Fruit fly (Drosophila melanogaster) whole organism, prepupa: ENCODE results near the gene Snx21.

Experiments used
- Blimp-1 ChIP-seq: fragments of 200-800 bp; sonication (Bioruptor generic); optimal IDR thresholded peaks from 3 replicates; lab custom pipeline; 2017; ENCODE audit warnings: missing biosample characterization, missing genetic modification characterization, mild to moderate bottlenecking, moderate library complexity, missing genetic modification reagents
- CG10631 ChIP-seq: fragments of 200-800 bp; sonication (Bioruptor generic); optimal IDR thresholded peaks from 2 replicates; lab custom pipeline; 2016; ENCODE audit warnings: missing biosample characterization, missing genetic modification characterization
- CG10669 ChIP-seq: fragments of 200-800 bp; sonication (Bioruptor generic); optimal IDR thresholded peaks from 3 replicates; lab custom pipeline; 2018; ENCODE audit warnings: missing biosample characterization, mild to moderate bottlenecking, missing genetic modification characterization, moderate library complexity
- CG11294 ChIP-seq: fragments of 200-800 bp; sonication (Bioruptor generic); IDR thresholded peaks from 2 replicates; pipeline ENCODE4 v1.3.6; 2022; ENCODE audit warnings: missing biosample characterization, missing genetic modification characterization
- CG11762 ChIP-seq: fragments of 200-800 bp; sonication (Bioruptor generic); optimal IDR thresholded peaks from 3 replicates; lab custom pipeline; 2016; ENCODE audit warnings: missing biosample characterization, missing genetic modification characterization; ENCODE audit not compliant: insufficient read depth
- CG15336 ChIP-seq: fragments of 200-800 bp; sonication (Bioruptor generic); IDR thresholded peaks from 2 replicates; pipeline ENCODE4 v1.3.6; 2022; ENCODE audit warnings: missing biosample characterization, missing genetic modification characterization
- CG1621 ChIP-seq: fragments of 200-800 bp; sonication (Bioruptor generic); optimal IDR thresholded peaks from 3 replicates; lab custom pipeline; 2018; ENCODE audit warnings: missing biosample characterization, mild to moderate bottlenecking, missing genetic modification characterization
- CG16779 ChIP-seq: fragments of 200-800 bp; sonication (Bioruptor generic); optimal IDR thresholded peaks from 3 replicates; lab custom pipeline; 2017; ENCODE audit warnings: missing biosample characterization, mild to moderate bottlenecking, missing genetic modification characterization
- CG3032 ChIP-seq: fragments of 200-800 bp; optimal IDR thresholded peaks from 2 replicates; lab custom pipeline; 2019; ENCODE audit warnings: missing biosample characterization, mild to moderate bottlenecking, missing genetic modification characterization, moderate library complexity
- CG31627 ChIP-seq: fragments of 200-800 bp; sonication (Bioruptor generic); optimal IDR thresholded peaks from 3 replicates; lab custom pipeline; 2016; ENCODE audit warnings: missing biosample characterization, missing genetic modification characterization
- CG32006 ChIP-seq: fragments of 200-800 bp; sonication (Bioruptor generic); optimal IDR thresholded peaks from 3 replicates; lab custom pipeline; 2017; ENCODE audit warnings: missing biosample characterization, mild to moderate bottlenecking, missing genetic modification characterization
- CG34406 ChIP-seq: fragments of 200-800 bp; sonication (Bioruptor generic); optimal IDR thresholded peaks from 3 replicates; lab custom pipeline; 2016; ENCODE audit warnings: missing biosample characterization, missing genetic modification characterization
- CG3919 ChIP-seq: fragments of 200-800 bp; sonication (Bioruptor generic); optimal IDR thresholded peaks from 3 replicates; lab custom pipeline; 2016; ENCODE audit warnings: missing biosample characterization, missing genetic modification characterization
- CG4318 ChIP-seq: fragments of 200-800 bp; sonication (Bioruptor generic); optimal IDR thresholded peaks from 3 replicates; lab custom pipeline; 2017; ENCODE audit warnings: missing biosample characterization, mild to moderate bottlenecking, missing genetic modification characterization
- CG6163 ChIP-seq: fragments of 200-800 bp; sonication (Bioruptor generic); IDR thresholded peaks from 3 replicates; pipeline ENCODE4 v1.3.6; 2022; ENCODE audit warnings: missing biosample characterization, missing genetic modification characterization
- CG6276 ChIP-seq: fragments of 200-800 bp; sonication (Bioruptor generic); optimal IDR thresholded peaks from 2 replicates; lab custom pipeline; 2017; ENCODE audit warnings: missing biosample characterization, mild to moderate bottlenecking, missing genetic modification characterization
- CG6792 ChIP-seq: fragments of 200-800 bp; sonication (Bioruptor generic); optimal IDR thresholded peaks from 3 replicates; lab custom pipeline; 2016; ENCODE audit warnings: missing biosample characterization, missing genetic modification characterization
- CG6854 ChIP-seq: fragments of 200-800 bp; sonication (Bioruptor generic); optimal IDR thresholded peaks from 2 replicates; lab custom pipeline; 2017; ENCODE audit warnings: missing biosample characterization, mild to moderate bottlenecking, missing genetic modification characterization
- CG7368 ChIP-seq: fragments of 200-800 bp; sonication (Bioruptor generic); optimal IDR thresholded peaks from 3 replicates; lab custom pipeline; 2016; ENCODE audit warnings: missing biosample characterization, missing genetic modification characterization
- CG8119 ChIP-seq: fragments of 200-800 bp; sonication (Bioruptor generic); IDR thresholded peaks from 3 replicates; pipeline ENCODE4 v1.3.6; 2022; ENCODE audit warnings: missing biosample characterization, missing genetic modification characterization
- CG8319 ChIP-seq: fragments of 200-800 bp; sonication (Bioruptor generic); optimal IDR thresholded peaks from 3 replicates; lab custom pipeline; 2016; ENCODE audit warnings: missing biosample characterization, missing genetic modification characterization
- CG9139 ChIP-seq: fragments of 200-800 bp; sonication (Bioruptor generic); optimal IDR thresholded peaks from 3 replicates; lab custom pipeline; 2017; ENCODE audit warnings: missing biosample characterization, mild to moderate bottlenecking, missing genetic modification characterization
- Eip75B ChIP-seq: fragments of 200-800 bp; sonication (Bioruptor generic); optimal IDR thresholded peaks from 3 replicates; lab custom pipeline; 2016; ENCODE audit warnings: missing biosample characterization, missing genetic modification characterization
- Ets96B ChIP-seq: fragments of 200-800 bp; optimal IDR thresholded peaks from 2 replicates; lab custom pipeline; 2019; ENCODE audit warnings: missing biosample characterization, mild to moderate bottlenecking, missing genetic modification characterization, moderate library complexity
- Hr38 ChIP-seq: sonication (Bioruptor generic); optimal IDR thresholded peaks from 2 replicates; lab custom pipeline; 2016; ENCODE audit warnings: missing biosample characterization, missing genetic modification characterization
- Hr39 ChIP-seq: fragments of 200-800 bp; sonication (Bioruptor generic); optimal IDR thresholded peaks from 2 replicates; lab custom pipeline; 2016; ENCODE audit warnings: missing biosample characterization, missing genetic modification characterization
- Hr4 ChIP-seq: fragments of 200-800 bp; sonication (Bioruptor generic); optimal IDR thresholded peaks from 3 replicates; lab custom pipeline; 2016; ENCODE audit warnings: missing biosample characterization, missing genetic modification characterization
- Lpt ChIP-seq: fragments of 200-800 bp; sonication (Bioruptor generic); optimal IDR thresholded peaks from 3 replicates; lab custom pipeline; 2016; ENCODE audit warnings: missing biosample characterization, missing genetic modification characterization
- OdsH ChIP-seq: fragments of 200-800 bp; sonication (Bioruptor generic); optimal IDR thresholded peaks from 3 replicates; lab custom pipeline; 2016; ENCODE audit warnings: missing biosample characterization, missing genetic modification characterization
- Smox ChIP-seq: fragments of 200-800 bp; sonication (Bioruptor generic); optimal IDR thresholded peaks from 3 replicates; lab custom pipeline; 2016; ENCODE audit warnings: missing biosample characterization, missing genetic modification characterization
- Sox14 ChIP-seq: fragments of 200-800 bp; sonication (Bioruptor generic); optimal IDR thresholded peaks from 3 replicates; lab custom pipeline; 2016; ENCODE audit warnings: missing biosample characterization, missing genetic modification characterization
- Sox15 ChIP-seq: fragments of 200-800 bp; sonication (Bioruptor generic); optimal IDR thresholded peaks from 3 replicates; lab custom pipeline; 2016; ENCODE audit warnings: missing biosample characterization, missing genetic modification characterization
- achi ChIP-seq: fragments of 200-800 bp; sonication (Bioruptor generic); optimal IDR thresholded peaks from 3 replicates; lab custom pipeline; 2016; ENCODE audit warnings: missing biosample characterization, missing genetic modification characterization
- acj6 ChIP-seq: fragments of 200-800 bp; sonication (Bioruptor generic); optimal IDR thresholded peaks from 3 replicates; lab custom pipeline; 2016; ENCODE audit warnings: missing biosample characterization, missing genetic modification characterization
- cyc ChIP-seq: fragments of 200-800 bp; sonication (Bioruptor generic); optimal IDR thresholded peaks from 3 replicates; lab custom pipeline; 2016; ENCODE audit warnings: missing biosample characterization, missing genetic modification characterization
- dac ChIP-seq: fragments of 200-800 bp; sonication (Bioruptor generic); optimal IDR thresholded peaks from 2 replicates; lab custom pipeline; 2017; ENCODE audit warnings: missing biosample characterization, mild to moderate bottlenecking, missing genetic modification characterization
- dsx ChIP-seq: fragments of 200-800 bp; optimal IDR thresholded peaks from 3 replicates; lab custom pipeline; 2019; ENCODE audit warnings: missing biosample characterization, mild to moderate bottlenecking, missing genetic modification characterization, moderate library complexity; ENCODE audit not compliant: poor library complexity, severe bottlenecking
- eg ChIP-seq: fragments of 200-800 bp; sonication (Bioruptor generic); IDR thresholded peaks from 3 replicates; pipeline ENCODE4 v1.3.6; 2022; ENCODE audit warnings: missing biosample characterization, missing genetic modification characterization
- esn ChIP-seq: fragments of 200-800 bp; sonication (Bioruptor generic); optimal IDR thresholded peaks from 2 replicates; lab custom pipeline; 2016; ENCODE audit warnings: missing biosample characterization, mild to moderate bottlenecking, missing genetic modification characterization, moderate library complexity
- fd59A ChIP-seq: fragments of 200-800 bp; sonication (Bioruptor generic); optimal IDR thresholded peaks from 2 replicates; lab custom pipeline; 2017; ENCODE audit warnings: missing biosample characterization, mild to moderate bottlenecking, missing genetic modification characterization, missing genetic modification reagents
- fd85E ChIP-seq: fragments of 200-800 bp; sonication (Bioruptor generic); optimal IDR thresholded peaks from 3 replicates; lab custom pipeline; 2016; ENCODE audit warnings: missing biosample characterization, missing genetic modification characterization
- fkh ChIP-seq: fragments of 200-800 bp; sonication (Bioruptor generic); optimal IDR thresholded peaks from 3 replicates; lab custom pipeline; 2017; ENCODE audit warnings: missing biosample characterization, mild to moderate bottlenecking, missing genetic modification characterization, moderate library complexity
- lz ChIP-seq: fragments of 200-800 bp; sonication (Bioruptor generic); optimal IDR thresholded peaks from 3 replicates; lab custom pipeline; 2016; ENCODE audit warnings: missing biosample characterization, missing genetic modification characterization
- net ChIP-seq: fragments of 200-800 bp; sonication (Bioruptor generic); optimal IDR thresholded peaks from 3 replicates; lab custom pipeline; 2016; ENCODE audit warnings: missing biosample characterization, missing genetic modification characterization
- pdm3 ChIP-seq: fragments of 200-800 bp; sonication (Bioruptor generic); optimal IDR thresholded peaks from 3 replicates; lab custom pipeline; 2016; ENCODE audit warnings: missing biosample characterization, missing genetic modification characterization
- salr ChIP-seq, 2 experiments: fragments of 200-800 bp; sonication (Bioruptor generic); optimal IDR thresholded peaks; 3 replicates each; lab custom pipeline; 2016 to 2018; ENCODE audit warnings: missing biosample characterization in 2 of 2, missing genetic modification characterization in 2 of 2, mild to moderate bottlenecking in 1 of 2
- spab ChIP-seq: fragments of 200-800 bp; sonication (Bioruptor generic); optimal IDR thresholded peaks from 2 replicates; lab custom pipeline; 2017; ENCODE audit warnings: missing biosample characterization, mild to moderate bottlenecking, missing genetic modification characterization, missing genetic modification reagents
- ss ChIP-seq, 2 experiments: fragments of 200-800 bp; sonication (Bioruptor generic); optimal IDR thresholded peaks; 2 replicates in 1 of 2; 3 replicates in 1 of 2; lab custom pipeline; 2017 to 2018; ENCODE audit warnings: mild to moderate bottlenecking in 2 of 2, missing biosample characterization in 2 of 2, missing genetic modification characterization in 2 of 2, moderate library complexity in 1 of 2
- svp ChIP-seq: fragments of 200-800 bp; sonication (Bioruptor generic); peaks from one replicate; lab custom pipeline; 2016; ENCODE audit warnings: missing biosample characterization, missing genetic modification characterization
- topi ChIP-seq: fragments of 200-800 bp; sonication (Bioruptor generic); optimal IDR thresholded peaks from 3 replicates; lab custom pipeline; 2016; ENCODE audit warnings: missing biosample characterization, missing genetic modification characterization
- vri ChIP-seq: fragments of 200-800 bp; sonication (Bioruptor generic); optimal IDR thresholded peaks from 3 replicates; lab custom pipeline; 2016; ENCODE audit warnings: missing biosample characterization, mild to moderate bottlenecking, missing genetic modification characterization

Snx21 gene

DNA sequence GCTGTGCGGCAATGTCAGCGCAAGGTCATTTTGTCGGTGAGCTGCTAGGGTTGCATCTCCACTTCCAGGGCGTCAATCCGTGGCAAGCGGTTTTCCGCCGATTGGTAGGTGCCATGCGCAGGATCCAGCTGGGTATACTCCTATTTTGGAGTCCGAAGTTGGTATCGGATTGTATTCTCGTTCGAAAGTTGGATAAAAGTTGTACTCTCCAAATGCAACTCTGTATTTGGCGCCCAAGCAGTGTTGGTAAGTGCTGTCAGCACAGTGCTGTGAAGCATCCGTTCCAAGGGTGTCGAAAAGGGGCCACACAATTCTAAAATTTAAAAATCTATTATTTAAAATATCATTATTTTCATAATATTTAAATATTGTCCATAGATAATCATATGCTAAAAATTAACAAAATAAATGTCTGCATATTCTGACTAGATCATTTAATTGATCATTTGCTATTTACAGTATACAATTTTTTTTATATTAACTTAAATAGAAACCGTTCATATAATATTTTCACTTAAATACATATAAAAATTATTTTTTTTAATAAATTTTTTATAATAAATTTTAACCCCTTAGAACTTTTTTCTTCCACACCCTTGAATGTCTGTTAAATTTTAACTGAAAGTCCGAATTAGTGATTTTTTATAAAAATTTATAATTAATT lies 16.9 kb downstream of the Snx21 start:
- TF ChIP-seq CG6276 (GFP tag; lab: Kevin White, UChicago): no peak
- peak; percentile 91 for TF ChIP-seq CG10631 (GFP tag; lab: Kevin White, UChicago)
- peak; percentile 77 for TF ChIP-seq CG10669 (GFP tag; lab: Kevin White, UChicago)
- peak; percentile 82 for TF ChIP-seq Blimp-1 (GFP tag; lab: Kevin White, UChicago)
- peak; percentile 77 for TF ChIP-seq CG11762
- peak; percentile 17 to 73 for TF ChIP-seq salr (GFP tag; optimal IDR thresholded peaks at IDR 0.05; lab: Kevin White, UChicago)
- no peak for TF ChIP-seq CG16779
- peak; percentile 80 for TF ChIP-seq acj6 (GFP tag; lab: Kevin White, UChicago)
- TF ChIP-seq esn (GFP tag; lab: Kevin White, UChicago): peak; percentile 86
- peak; percentile 82 for TF ChIP-seq CG6792
- TF ChIP-seq eg (GFP tag; lab: Robert Waterston, UW): peak; percentile 85
- peak; percentile 93 for TF ChIP-seq CG3032 (tag; lab: Kevin White, UChicago)
- peak; percentile 79 for TF ChIP-seq Sox15
- no peak for TF ChIP-seq vri (GFP tag; lab: Kevin White, UChicago)
- TF ChIP-seq topi (GFP tag; lab: Kevin White, UChicago): peak; percentile 87
- TF ChIP-seq fd85E (GFP tag; lab: Kevin White, UChicago): no peak
- TF ChIP-seq Ets96B (tag; lab: Kevin White, UChicago): peak; percentile 79
- peak; percentile 72 for TF ChIP-seq CG6854 (GFP tag; lab: Kevin White, UChicago)
- peak; percentile 97 for TF ChIP-seq svp (GFP tag; lab: Kevin White, UChicago)
- TF ChIP-seq pdm3 (GFP tag; lab: Kevin White, UChicago): no peak
- TF ChIP-seq Hr4 (GFP tag; lab: Kevin White, UChicago): no peak
- TF ChIP-seq spab (GFP tag; lab: Kevin White, UChicago): no peak
- TF ChIP-seq achi (GFP tag; lab: Kevin White, UChicago): peak; percentile 86
- TF ChIP-seq fkh (GFP tag; lab: Kevin White, UChicago): no peak
- TF ChIP-seq Hr38 (GFP tag; lab: Kevin White, UChicago): no peak
- TF ChIP-seq CG8119: peak; percentile 88
- TF ChIP-seq CG32006: peak; percentile 88
- TF ChIP-seq CG8319 (GFP tag; lab: Kevin White, UChicago): peak; percentile 82
- peak; percentile 88; the same call in 1 of the 2 replicates for TF ChIP-seq CG15336
- no peak for TF ChIP-seq net (GFP tag; lab: Kevin White, UChicago)
- no peak for TF ChIP-seq CG9139 (GFP tag; lab: Kevin White, UChicago)
- peak; percentile 77 for TF ChIP-seq Lpt
- no peak for TF ChIP-seq OdsH (GFP tag; lab: Kevin White, UChicago)
- peak; percentile 76 for TF ChIP-seq CG1621 (tag; lab: Kevin White, UChicago)
- TF ChIP-seq fd59A (GFP tag; lab: Kevin White, UChicago): peak; percentile 68
- no peak for TF ChIP-seq Smox (GFP tag; lab: Kevin White, UChicago)
- peak; percentile 87 for TF ChIP-seq lz
- peak; percentile 81 for TF ChIP-seq CG6163 (GFP tag; lab: Robert Waterston, UW)
- peak; percentile 85 for TF ChIP-seq cyc (GFP tag; lab: Kevin White, UChicago)
- TF ChIP-seq ss (GFP tag; optimal IDR thresholded peaks at IDR 0.05; lab: Kevin White, UChicago): peak in 1 of 2 experiments; percentile 87
- peak; percentile 78 for TF ChIP-seq CG7368 (GFP tag; lab: Kevin White, UChicago)
- peak; percentile 85 for TF ChIP-seq CG31627 (GFP tag; lab: Kevin White, UChicago)
- peak; percentile 78 for TF ChIP-seq dsx (GFP tag; lab: Kevin White, UChicago)
- TF ChIP-seq Hr39 (GFP tag; lab: Kevin White, UChicago): peak; percentile 88
- TF ChIP-seq CG11294 (GFP tag; lab: Robert Waterston, UW): peak; percentile 70
- TF ChIP-seq Sox14 (GFP tag; lab: Kevin White, UChicago): peak; percentile 88
- no peak for TF ChIP-seq CG4318
- no peak for TF ChIP-seq Eip75B (GFP tag; lab: Kevin White, UChicago)
- TF ChIP-seq CG3919 (GFP tag; lab: Kevin White, UChicago): peak; percentile 90
- peak; percentile 85 for TF ChIP-seq CG34406
- TF ChIP-seq dac: no peak
